Fruit fly (Drosophila melanogaster): ENCODE measurements around the gene Nup93-2.

The Nup93-2 gene

DNA sequence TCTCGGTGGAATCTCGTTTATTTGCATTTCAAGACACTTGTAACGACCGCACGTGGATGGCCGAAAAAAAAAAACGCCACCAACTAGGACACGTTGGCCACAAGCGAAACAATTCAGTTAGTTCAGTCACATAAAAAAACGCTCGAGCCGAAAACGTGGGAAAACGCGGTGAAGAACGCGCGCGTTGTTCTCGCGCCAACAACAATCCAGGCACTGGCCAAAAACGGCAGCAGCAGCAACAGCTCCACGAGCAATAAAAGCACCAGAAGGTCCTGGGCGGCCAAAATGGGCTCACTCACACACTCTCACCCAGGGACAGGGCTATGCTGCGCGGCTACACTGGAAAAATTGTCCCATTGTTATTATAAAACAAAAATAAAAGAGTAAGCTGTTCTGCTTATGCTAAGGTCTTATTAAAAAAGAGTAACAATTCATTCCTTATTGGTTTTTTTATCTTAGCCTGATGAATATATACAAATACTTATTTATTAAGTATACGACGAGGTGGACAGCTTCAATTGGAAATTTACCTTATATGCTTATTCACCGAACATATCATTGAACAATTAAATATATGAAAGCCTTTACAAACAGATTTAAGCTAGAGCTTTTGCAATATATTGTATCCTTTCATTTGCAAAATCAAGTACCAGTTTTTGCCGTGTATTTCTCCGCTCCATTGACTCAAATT is 22.8 kb downstream of the Nup93-2 start, which contains the start of gene btsz (continued):
- no peak for TF ChIP-seq salm (tag; optimal IDR thresholded peaks at IDR 0.05)
- no peak for TF ChIP-seq seq (GFP tag; IDR thresholded peaks at IDR 0.05)
- no peak for TF ChIP-seq hkb (optimal IDR thresholded peaks at IDR 0.05)
- no peak for TF ChIP-seq hkb (GFP tag; IDR thresholded peaks at IDR 0.05)
- no peak for TF ChIP-seq bsh (GFP tag; optimal IDR thresholded peaks at IDR 0.05)
- TF ChIP-seq CG6791 (GFP tag; IDR thresholded peaks at IDR 0.05; ENCODE audit: partially characterized antibody): no peak
- peak; percentile 6 for TF ChIP-seq CG13624 (GFP tag; optimal IDR thresholded peaks at IDR 0.05)
- TF ChIP-seq CG10209 (GFP tag; optimal IDR thresholded peaks at IDR 0.05): peak; percentile 38
- TF ChIP-seq Oli (tag; optimal IDR thresholded peaks at IDR 0.05): peak; percentile 52
- peak; percentile 46 for TF ChIP-seq CG6765 (GFP tag; optimal IDR thresholded peaks at IDR 0.05)
- peak; percentile 26 for TF ChIP-seq nmo (GFP tag; optimal IDR thresholded peaks at IDR 0.05)
- TF ChIP-seq CG18619 (GFP tag; optimal IDR thresholded peaks at IDR 0.05): peak; percentile 59
- TF ChIP-seq CG7839 (tag; optimal IDR thresholded peaks at IDR 0.05): peak; percentile 64
- no peak for TF ChIP-seq CG1602 (GFP tag; optimal IDR thresholded peaks at IDR 0.05)
- no peak for TF ChIP-seq CTCF (GFP tag; optimal IDR thresholded peaks at IDR 0.05)
- TF ChIP-seq CG9727 (GFP tag; optimal IDR thresholded peaks at IDR 0.05): peak; percentile 71
- peak; percentile 46 for TF ChIP-seq CG13775 (GFP tag; optimal IDR thresholded peaks at IDR 0.05)
- peak; percentile 31 for TF ChIP-seq CG5180 (GFP tag; optimal IDR thresholded peaks at IDR 0.05)
- TF ChIP-seq B-H2 (GFP tag; optimal IDR thresholded peaks at IDR 0.05): peak; percentile 11
- TF ChIP-seq CG9932 (GFP tag; IDR thresholded peaks at IDR 0.05): no peak
- TF ChIP-seq CG17359 (tag; optimal IDR thresholded peaks at IDR 0.05): peak; percentile 32
- no peak for TF ChIP-seq tll (GFP tag; optimal IDR thresholded peaks at IDR 0.05)
- no peak for TF ChIP-seq lola (GFP tag; optimal IDR thresholded peaks at IDR 0.05)
- TF ChIP-seq Elba2 (GFP tag; optimal IDR thresholded peaks at IDR 0.05): no peak
- TF ChIP-seq dmrt99B (tag; optimal IDR thresholded peaks at IDR 0.05): peak; percentile 75
- TF ChIP-seq Atf-2 (GFP tag; optimal IDR thresholded peaks at IDR 0.05): no peak
- TF ChIP-seq prd (optimal IDR thresholded peaks at IDR 0.05): no peak
- no peak for TF ChIP-seq prd (GFP tag; IDR thresholded peaks at IDR 0.05)
- no peak for TF ChIP-seq fd96Cb (tag; optimal IDR thresholded peaks at IDR 0.05)
- TF ChIP-seq CG9817 (tag; optimal IDR thresholded peaks at IDR 0.05): peak; percentile 13
- TF ChIP-seq Abd-B (GFP tag; optimal IDR thresholded peaks at IDR 0.05): peak; percentile 6
- peak; percentile 22 for TF ChIP-seq odd (GFP tag; optimal IDR thresholded peaks at IDR 0.05)
- TF ChIP-seq grau (tag; optimal IDR thresholded peaks at IDR 0.05): peak; percentile 62
- no peak for TF ChIP-seq Oaz (GFP tag; IDR thresholded peaks at IDR 0.05)
- no peak for TF ChIP-seq CG2889 (GFP tag; IDR thresholded peaks at IDR 0.05)
- TF ChIP-seq ATbp (GFP tag; optimal IDR thresholded peaks at IDR 0.05): peak; percentile 18
- TF ChIP-seq Neu2 (GFP tag; optimal IDR thresholded peaks at IDR 0.05; ENCODE audit: borderline replicate concordance): no peak
- TF ChIP-seq hth (optimal IDR thresholded peaks at IDR 0.05): no peak
- no peak for TF ChIP-seq Lpt (GFP tag; optimal IDR thresholded peaks at IDR 0.05)
- peak; percentile 45 for TF ChIP-seq CG8924 (tag; optimal IDR thresholded peaks at IDR 0.05)
- TF ChIP-seq Rfx (GFP tag; IDR thresholded peaks at IDR 0.05): no peak
- no peak for TF ChIP-seq Eip74EF (GFP tag; optimal IDR thresholded peaks at IDR 0.05)
- TF ChIP-seq CG7556 (GFP tag; optimal IDR thresholded peaks at IDR 0.05): peak; percentile 86
- no peak for TF ChIP-seq yki (optimal IDR thresholded peaks at IDR 0.05)
- TF ChIP-seq CG2120 (GFP tag; optimal IDR thresholded peaks at IDR 0.05): peak; percentile 70

Measured in whole organism, embryonic.